Worm (Caenorhabditis elegans) whole organism, L3 larva: ENCODE measurements around the gene ndab-2.

Source experiments
- R02D3.7 ChIP-seq: fragments of 150-350 bp; optimal IDR thresholded peaks from 2 replicates; lab custom pipeline; 2014; ENCODE audit warnings: missing biosample characterization, missing genetic modification characterization
- ZK546.5 ChIP-seq: sonication (generic microtip); optimal IDR thresholded peaks from 2 replicates; lab custom pipeline; 2017; ENCODE audit warnings: missing biosample characterization, missing genetic modification characterization
- ama-1 ChIP-seq: fragments of 150-350 bp; optimal IDR thresholded peaks from 2 replicates; lab custom pipeline; 2018
- ceh-16 ChIP-seq: sonication (generic microtip); optimal IDR thresholded peaks from 2 replicates; lab custom pipeline; 2017; ENCODE audit warnings: missing biosample characterization, missing genetic modification characterization
- ceh-28 ChIP-seq: fragments of 150-350 bp; optimal IDR thresholded peaks from 2 replicates; lab custom pipeline; 2014; ENCODE audit warnings: missing biosample characterization, missing genetic modification reagents, missing genetic modification characterization
- ceh-82 ChIP-seq: fragments of 150-350 bp; optimal IDR thresholded peaks from 2 replicates; lab custom pipeline; 2014; ENCODE audit warnings: missing biosample characterization, missing genetic modification characterization
- ceh-9 ChIP-seq: sonication (generic microtip); optimal IDR thresholded peaks from 2 replicates; lab custom pipeline; 2018; ENCODE audit warnings: missing biosample characterization, missing genetic modification characterization
- daf-12 ChIP-seq: fragments of 150-350 bp; optimal IDR thresholded peaks from 2 replicates; lab custom pipeline; 2014; ENCODE audit warnings: missing biosample characterization, missing genetic modification reagents, missing genetic modification characterization
- egl-27 ChIP-seq: sonication (generic microtip); optimal IDR thresholded peaks from 4 replicates; lab custom pipeline; 2017; ENCODE audit warnings: missing biosample characterization, missing genetic modification reagents, missing genetic modification characterization
- egl-5 ChIP-seq: fragments of 150-350 bp; optimal IDR thresholded peaks from 2 replicates; lab custom pipeline; 2017; ENCODE audit warnings: missing biosample characterization, missing genetic modification reagents, missing genetic modification characterization, inconsistent platforms
- elt-1 ChIP-seq: fragments of 150-350 bp; optimal IDR thresholded peaks from 2 replicates; lab custom pipeline; 2014; ENCODE audit warnings: missing biosample characterization, missing genetic modification characterization
- elt-2 ChIP-seq: sonication (generic microtip); optimal IDR thresholded peaks from 2 replicates; lab custom pipeline; 2016; ENCODE audit warnings: missing genetic modification reagents, mild to moderate bottlenecking, missing genetic modification characterization, missing compliant biosample characterization
- elt-3 ChIP-seq, 3 experiments: fragments of 150-350 bp in 1 of 3; sonication (generic microtip) in 2 of 3; optimal IDR thresholded peaks; 2 replicates in 2 of 3; 4 replicates in 1 of 3; lab custom pipeline; 2014 to 2017; ENCODE audit warnings: missing biosample characterization in 3 of 3, missing genetic modification characterization in 3 of 3
- eor-1 ChIP-seq, 2 experiments: fragments of 150-350 bp; optimal IDR thresholded peaks; 2 replicates each; lab custom pipeline; 2014 to 2018; ENCODE audit warnings: missing biosample characterization in 2 of 2, missing genetic modification characterization in 2 of 2
- fkh-10 ChIP-seq: sonication (generic microtip); optimal IDR thresholded peaks from 2 replicates; lab custom pipeline; 2017; ENCODE audit warnings: missing biosample characterization, missing genetic modification reagents, missing genetic modification characterization
- fkh-2 ChIP-seq: fragments of 150-350 bp; optimal IDR thresholded peaks from 2 replicates; lab custom pipeline; 2014; ENCODE audit warnings: missing biosample characterization, missing genetic modification reagents, missing genetic modification characterization
- fos-1 ChIP-seq: fragments of 150-350 bp; optimal IDR thresholded peaks from 2 replicates; lab custom pipeline; 2014; ENCODE audit warnings: missing biosample characterization, missing genetic modification characterization
- hmg-11 ChIP-seq: sonication (generic microtip); optimal IDR thresholded peaks from 2 replicates; lab custom pipeline; 2016; ENCODE audit warnings: missing genetic modification characterization, missing compliant biosample characterization
- jun-1 ChIP-seq: fragments of 150-350 bp; optimal IDR thresholded peaks from 2 replicates; lab custom pipeline; 2014; ENCODE audit warnings: missing biosample characterization, missing genetic modification reagents, missing genetic modification characterization
- lin-15B ChIP-seq: fragments of 150-350 bp; optimal IDR thresholded peaks from 2 replicates; lab custom pipeline; 2014; ENCODE audit warnings: missing biosample characterization, missing genetic modification characterization
- lin-39 ChIP-seq: fragments of 150-350 bp; optimal IDR thresholded peaks from 2 replicates; lab custom pipeline; 2018; ENCODE audit warnings: missing biosample characterization, missing genetic modification reagents, missing genetic modification characterization
- lsy-12 ChIP-seq: sonication (generic microtip); optimal IDR thresholded peaks from 2 replicates; lab custom pipeline; 2016; ENCODE audit warnings: mild to moderate bottlenecking, missing genetic modification characterization, missing compliant biosample characterization
- mdl-1 ChIP-seq: fragments of 150-350 bp; optimal IDR thresholded peaks from 2 replicates; lab custom pipeline; 2014; ENCODE audit warnings: missing biosample characterization, missing genetic modification characterization
- nfya-1 ChIP-seq: sonication (generic microtip); optimal IDR thresholded peaks from 2 replicates; lab custom pipeline; 2017; ENCODE audit warnings: missing genetic modification characterization, mild to moderate bottlenecking, missing compliant biosample characterization, antibody characterized with exemption, moderate library complexity; ENCODE audit not compliant: insufficient read depth
- nhr-11 ChIP-seq: fragments of 150-350 bp; optimal IDR thresholded peaks from 2 replicates; lab custom pipeline; 2014; ENCODE audit warnings: missing biosample characterization, missing genetic modification characterization
- nhr-12 ChIP-seq: fragments of 150-350 bp; optimal IDR thresholded peaks from 2 replicates; lab custom pipeline; 2014; ENCODE audit warnings: missing biosample characterization, missing genetic modification characterization
- nhr-23 ChIP-seq: fragments of 150-350 bp; optimal IDR thresholded peaks from 2 replicates; lab custom pipeline; 2014; ENCODE audit warnings: missing biosample characterization, missing genetic modification reagents, missing genetic modification characterization
- nhr-237 ChIP-seq: fragments of 150-350 bp; optimal IDR thresholded peaks from 2 replicates; lab custom pipeline; 2014; ENCODE audit warnings: missing biosample characterization, missing genetic modification characterization
- nhr-25 ChIP-seq: sonication (generic microtip); optimal IDR thresholded peaks from 2 replicates; lab custom pipeline; 2017; ENCODE audit warnings: missing biosample characterization, missing genetic modification characterization
- nhr-43 ChIP-seq: sonication (generic microtip); optimal IDR thresholded peaks from 2 replicates; lab custom pipeline; 2016; ENCODE audit warnings: mild to moderate bottlenecking, missing genetic modification characterization, missing compliant biosample characterization; ENCODE audit not compliant: poor library complexity, severe bottlenecking
- nhr-76 ChIP-seq: fragments of 150-350 bp; sonication (generic microtip); optimal IDR thresholded peaks from 5 replicates; lab custom pipeline; 2014; ENCODE audit warnings: missing biosample characterization, missing genetic modification characterization
- pha-4 ChIP-seq: fragments of 150-350 bp; optimal IDR thresholded peaks from 2 replicates; lab custom pipeline; 2014; ENCODE audit warnings: missing biosample characterization, missing genetic modification reagents, missing genetic modification characterization
- pqm-1 ChIP-seq: fragments of 150-350 bp; optimal IDR thresholded peaks from 2 replicates; lab custom pipeline; 2017; ENCODE audit warnings: missing biosample characterization, missing genetic modification characterization, inconsistent platforms
- skn-1 ChIP-seq: fragments of 150-350 bp; optimal IDR thresholded peaks from 2 replicates; lab custom pipeline; 2014; ENCODE audit warnings: missing biosample characterization, missing genetic modification characterization
- snpc-4 ChIP-seq: fragments of 150-350 bp; optimal IDR thresholded peaks from 2 replicates; lab custom pipeline; 2014; ENCODE audit warnings: missing biosample characterization, missing genetic modification characterization
- tbx-2 ChIP-seq: sonication (generic microtip); optimal IDR thresholded peaks from 2 replicates; lab custom pipeline; 2016; ENCODE audit warnings: mild to moderate bottlenecking, missing genetic modification characterization, missing compliant biosample characterization
- unc-62 ChIP-seq: fragments of 150-350 bp; sonication (generic microtip); optimal IDR thresholded peaks from 4 replicates; lab custom pipeline; 2014; ENCODE audit warnings: missing biosample characterization, missing genetic modification reagents, missing genetic modification characterization
- zag-1 ChIP-seq: fragments of 150-350 bp; optimal IDR thresholded peaks from 2 replicates; lab custom pipeline; 2014; ENCODE audit warnings: missing biosample characterization, missing genetic modification characterization
- ztf-11 ChIP-seq: fragments of 150-350 bp; optimal IDR thresholded peaks from 2 replicates; lab custom pipeline; 2014; ENCODE audit warnings: missing biosample characterization, missing genetic modification characterization
- ztf-4 ChIP-seq: fragments of 150-350 bp; optimal IDR thresholded peaks from 2 replicates; lab custom pipeline; 2014; ENCODE audit warnings: missing biosample characterization, missing genetic modification characterization

ndab-2 gene

ce11 chrIII:7170090-7170489, 10.5 kb upstream of the ndab-2 start:
- TF ChIP-seq unc-62 (GFP tag; lab: Kevin White, UChicago) = no peak
- TF ChIP-seq pqm-1 (tag; lab: Kevin White, UChicago) = no peak
- no peak for TF ChIP-seq fos-1 (tag; lab: Kevin White, UChicago)
- no peak for TF ChIP-seq hmg-11
- TF ChIP-seq nhr-25 (tag; lab: Kevin White, UChicago) = no peak
- no peak for TF ChIP-seq snpc-4 (tag; lab: Kevin White, UChicago)

- TF ChIP-seq zag-1 (tag; lab: Kevin White, UChicago) (no peak), ztf-11 (tag; lab: Kevin White, UChicago) (no peak), ceh-9 (no peak), nhr-23 (tag; lab: Kevin White, UChicago) (no peak), nfya-1 (no peak), nhr-237 (tag; lab: Kevin White, UChicago) (no peak), elt-3 (tag; optimal IDR thresholded peaks at IDR 0.05; lab: Kevin White, UChicago) (no peak), mdl-1 (no peak), eor-1 (tag; optimal IDR thresholded peaks at IDR 0.05; lab: Kevin White, UChicago) (no peak)
- TF ChIP-seq, all 47 proteins: peak for 0
Measured at ce11 chrIII:7178497-7178896, 2.1 kb upstream of the ndab-2 start.

- no peak for TF ChIP-seq ceh-9
- peak; percentile 96 for TF ChIP-seq lin-15B (tag; lab: Kevin White, UChicago)
- TF ChIP-seq nhr-23 (tag; lab: Kevin White, UChicago) = peak; percentile 94
- TF ChIP-seq unc-62 (GFP tag; lab: Kevin White, UChicago) = no peak
- TF ChIP-seq nhr-237 (tag; lab: Kevin White, UChicago) = no peak
- no peak for TF ChIP-seq daf-12 (tag; lab: Kevin White, UChicago)
- peak; percentile 65 for TF ChIP-seq snpc-4 (tag; lab: Kevin White, UChicago)
- TF ChIP-seq elt-2 (tag; lab: Kevin White, UChicago) = peak; percentile 61
- TF ChIP-seq ama-1 (lab: Kevin White, UChicago) = peak; percentile 85
- TF ChIP-seq ceh-16 (tag; lab: Kevin White, UChicago) = no peak
- no peak for TF ChIP-seq ceh-82
- peak; percentile 90 for TF ChIP-seq skn-1 (tag; lab: Kevin White, UChicago)
- peak; percentile 72 for TF ChIP-seq jun-1 (tag; lab: Kevin White, UChicago)
- peak; percentile 74 for TF ChIP-seq ZK546.5 (tag; lab: Kevin White, UChicago)
- peak; percentile 95 for TF ChIP-seq nhr-25 (tag; lab: Kevin White, UChicago)
- TF ChIP-seq fkh-2 (tag; lab: Kevin White, UChicago) = no peak
- peak; percentile 84 for TF ChIP-seq R02D3.7 (tag; lab: Kevin White, UChicago)
- TF ChIP-seq nhr-12 (tag; lab: Kevin White, UChicago) = no peak
- TF ChIP-seq ztf-4 (tag; lab: Kevin White, UChicago) = peak; percentile 62
- TF ChIP-seq nhr-43 (tag; lab: Kevin White, UChicago) = peak; percentile 68
- peak; percentile 67 for TF ChIP-seq hmg-11
- TF ChIP-seq nhr-76 (tag; lab: Kevin White, UChicago) = peak; percentile 8
- TF ChIP-seq pha-4 (tag; lab: Kevin White, UChicago) = peak; percentile 96
- peak; percentile 96 for TF ChIP-seq nfya-1
- TF ChIP-seq lsy-12 (tag; lab: Kevin White, UChicago) = peak; percentile 91
- TF ChIP-seq ceh-28 (tag; lab: Kevin White, UChicago) = peak; percentile 40
- TF ChIP-seq pqm-1 (tag; lab: Kevin White, UChicago) = peak; percentile 78
- peak; percentile 93 for TF ChIP-seq lin-39 (tag; lab: Kevin White, UChicago)
- peak; percentile 61 for TF ChIP-seq fkh-10 (GFP tag; lab: Kevin White, UChicago)
- peak; percentile 61 for TF ChIP-seq nhr-11 (tag; lab: Kevin White, UChicago)
- TF ChIP-seq elt-1 (tag; lab: Kevin White, UChicago) = peak; percentile 33
- TF ChIP-seq egl-5 = peak; percentile 78
- TF ChIP-seq egl-27 (tag; lab: Kevin White, UChicago) = peak; percentile 81
- peak; percentile 30 for TF ChIP-seq tbx-2 (tag; lab: Kevin White, UChicago)
- no peak for TF ChIP-seq mdl-1
Measured at ce11 chrIII:7179538-7180301, 832 bp upstream of the ndab-2 start, which contains the start of the genes rps-14 and rpl-36. rps-14 (minus strand) TSS chrIII:7179588. rpl-36 (plus strand) TSS chrIII:7180251.
